Worm (Caenorhabditis elegans) whole organism, mixed stage, embryonic: ENCODE measurements around the gene ugt-59.

Experiments
- M03D4.4 ChIP-seq: sonication (generic microtip); optimal IDR thresholded peaks from 2 replicates; lab custom pipeline; 2017; ENCODE audit warnings: mild to moderate bottlenecking, missing genetic modification characterization, missing compliant biosample characterization
- bed-3 ChIP-seq: fragments of 200-800 bp; sonication (Bioruptor generic); optimal IDR thresholded peaks from 3 replicates; lab custom pipeline; 2018; ENCODE audit warnings: mild to moderate bottlenecking, missing genetic modification characterization, moderate library complexity, missing compliant biosample characterization
- ceh-39 ChIP-seq: fragments of 150-350 bp; optimal IDR thresholded peaks from 2 replicates; lab custom pipeline; 2014; ENCODE audit warnings: missing biosample characterization, missing genetic modification characterization
- ceh-43 ChIP-seq: fragments of 200-800 bp; sonication (Bioruptor generic); optimal IDR thresholded peaks from 2 replicates; lab custom pipeline; 2018; ENCODE audit warnings: mild to moderate bottlenecking, missing genetic modification characterization, moderate library complexity, missing compliant biosample characterization
- ceh-83 ChIP-seq: fragments of 200-800 bp; sonication (Bioruptor generic); optimal IDR thresholded peaks from 2 replicates; lab custom pipeline; 2018; ENCODE audit warnings: mild to moderate bottlenecking, missing genetic modification characterization, missing compliant biosample characterization
- ces-1 ChIP-seq: fragments of 150-350 bp; optimal IDR thresholded peaks from 2 replicates; lab custom pipeline; 2014; ENCODE audit warnings: missing biosample characterization, missing genetic modification reagents, missing genetic modification characterization
- cnd-1 ChIP-seq: fragments of 200-800 bp; sonication (Bioruptor generic); optimal IDR thresholded peaks from 2 replicates; lab custom pipeline; 2018; ENCODE audit warnings: mild to moderate bottlenecking, missing genetic modification characterization, missing compliant biosample characterization
- drap-1 ChIP-seq: fragments of 200-800 bp; sonication (Bioruptor generic); optimal IDR thresholded peaks from 3 replicates; lab custom pipeline; 2018; ENCODE audit warnings: mild to moderate bottlenecking, missing genetic modification characterization, missing compliant biosample characterization
- elt-1 ChIP-seq: sonication (generic microtip); optimal IDR thresholded peaks from 2 replicates; lab custom pipeline; 2017; ENCODE audit warnings: missing genetic modification characterization, mild to moderate bottlenecking, missing compliant biosample characterization, antibody characterized with exemption, moderate library complexity, borderline replicate concordance; ENCODE audit not compliant: insufficient read depth
- elt-3 ChIP-seq: fragments of 150-350 bp; optimal IDR thresholded peaks from 2 replicates; lab custom pipeline; 2014; ENCODE audit warnings: missing biosample characterization, missing genetic modification characterization
- flh-1 ChIP-seq: fragments of 200-800 bp; sonication (Bioruptor generic); optimal IDR thresholded peaks from 2 replicates; lab custom pipeline; 2018; ENCODE audit warnings: mild to moderate bottlenecking, missing genetic modification characterization, moderate library complexity, missing compliant biosample characterization
- ham-2 ChIP-seq: fragments of 200-800 bp; sonication (Bioruptor generic); optimal IDR thresholded peaks from 2 replicates; lab custom pipeline; 2018; ENCODE audit warnings: mild to moderate bottlenecking, missing genetic modification characterization, missing compliant biosample characterization
- hlh-1 ChIP-seq: fragments of 150-350 bp; optimal IDR thresholded peaks from 2 replicates; lab custom pipeline; 2014; ENCODE audit warnings: missing biosample characterization, missing genetic modification reagents, missing genetic modification characterization
- lin-32 ChIP-seq: fragments of 200-800 bp; sonication (Bioruptor generic); optimal IDR thresholded peaks from 2 replicates; lab custom pipeline; 2018; ENCODE audit warnings: mild to moderate bottlenecking, missing genetic modification characterization, missing compliant biosample characterization
- lsy-2 ChIP-seq: fragments of 150-350 bp; optimal IDR thresholded peaks from 2 replicates; lab custom pipeline; 2014; ENCODE audit warnings: missing biosample characterization, missing genetic modification characterization
- mab-5 ChIP-seq: fragments of 150-350 bp; optimal IDR thresholded peaks from 2 replicates; lab custom pipeline; 2014; ENCODE audit warnings: missing biosample characterization, missing genetic modification characterization
- mep-1 ChIP-seq: fragments of 150-350 bp; optimal IDR thresholded peaks from 2 replicates; lab custom pipeline; 2017; ENCODE audit warnings: missing biosample characterization, missing genetic modification reagents, missing genetic modification characterization, inconsistent platforms
- mls-2 ChIP-seq: sonication (generic microtip); optimal IDR thresholded peaks from 2 replicates; lab custom pipeline; 2016; ENCODE audit warnings: mild to moderate bottlenecking, missing genetic modification characterization, moderate library complexity, missing compliant biosample characterization
- nhr-12 ChIP-seq: fragments of 150-350 bp; optimal IDR thresholded peaks from 2 replicates; lab custom pipeline; 2014; ENCODE audit warnings: missing biosample characterization, missing genetic modification characterization
- nhr-2 ChIP-seq: fragments of 150-350 bp; optimal IDR thresholded peaks from 2 replicates; lab custom pipeline; 2014; ENCODE audit warnings: missing biosample characterization, missing genetic modification characterization
- nhr-237 ChIP-seq: fragments of 150-350 bp; optimal IDR thresholded peaks from 2 replicates; lab custom pipeline; 2014; ENCODE audit warnings: missing biosample characterization, missing genetic modification characterization
- nhr-28 ChIP-seq: fragments of 150-350 bp; optimal IDR thresholded peaks from 2 replicates; lab custom pipeline; 2014; ENCODE audit warnings: missing biosample characterization, missing genetic modification characterization
- nhr-76 ChIP-seq: sonication (generic microtip); optimal IDR thresholded peaks from 2 replicates; lab custom pipeline; 2017; ENCODE audit warnings: missing biosample characterization, missing genetic modification characterization
- pha-4 ChIP-seq: fragments of 150-350 bp; optimal IDR thresholded peaks from 2 replicates; lab custom pipeline; 2018; ENCODE audit warnings: missing biosample characterization, missing genetic modification reagents, missing genetic modification characterization
- sem-2 ChIP-seq: fragments of 200-800 bp; sonication (Bioruptor generic); optimal IDR thresholded peaks from 2 replicates; lab custom pipeline; 2018; ENCODE audit warnings: mild to moderate bottlenecking, missing genetic modification characterization, missing compliant biosample characterization
- snpc-4 ChIP-seq: fragments of 150-350 bp; optimal IDR thresholded peaks from 2 replicates; lab custom pipeline; 2014; ENCODE audit warnings: missing biosample characterization, missing genetic modification characterization
- sptf-1 ChIP-seq: sonication (generic microtip); optimal IDR thresholded peaks from 2 replicates; lab custom pipeline; 2017; ENCODE audit warnings: mild to moderate bottlenecking, missing genetic modification characterization, moderate library complexity, missing compliant biosample characterization
- tbx-8 ChIP-seq: fragments of 200-800 bp; sonication (Bioruptor generic); optimal IDR thresholded peaks from 2 replicates; lab custom pipeline; 2018; ENCODE audit warnings: mild to moderate bottlenecking, missing genetic modification characterization, moderate library complexity, missing compliant biosample characterization
- unc-120 ChIP-seq: sonication (generic microtip); optimal IDR thresholded peaks from 2 replicates; lab custom pipeline; 2017; ENCODE audit warnings: missing genetic modification characterization, missing compliant biosample characterization; ENCODE audit not compliant: poor library complexity, severe bottlenecking
- unc-39 ChIP-seq: fragments of 150-350 bp; optimal IDR thresholded peaks from 2 replicates; lab custom pipeline; 2014; ENCODE audit warnings: missing biosample characterization, missing genetic modification characterization
- unc-62 ChIP-seq: fragments of 150-350 bp; optimal IDR thresholded peaks from 2 replicates; lab custom pipeline; 2014; ENCODE audit warnings: missing biosample characterization, missing genetic modification reagents, missing genetic modification characterization
- zip-8 ChIP-seq: fragments of 150-350 bp; optimal IDR thresholded peaks from 2 replicates; lab custom pipeline; 2014; ENCODE audit warnings: missing biosample characterization, missing genetic modification characterization
- ztf-11 ChIP-seq: fragments of 150-350 bp; optimal IDR thresholded peaks from 2 replicates; lab custom pipeline; 2014; ENCODE audit warnings: missing biosample characterization, missing genetic modification characterization

Gene ugt-59

ce11 chrIV:10387113-10387512 lies 26.7 kb downstream of the ugt-59 start, which contains the start of gene nfu-1:
Gene nfu-1 (plus strand): TSS chrIV:10387413.
- no peak for TF ChIP-seq nhr-12
- TF ChIP-seq hlh-1, result no peak
- TF ChIP-seq mls-2, result no peak
- no peak for TF ChIP-seq unc-39
- no peak for TF ChIP-seq lsy-2 (tag; lab: Kevin White, UChicago)
- no peak for TF ChIP-seq lin-32 (GFP tag; lab: Kevin White, UChicago)
- no peak for TF ChIP-seq bed-3 (GFP tag; lab: Kevin White, UChicago)
- TF ChIP-seq unc-120, result no peak
- no peak for TF ChIP-seq nhr-237 (tag; lab: Kevin White, UChicago)
- no peak for TF ChIP-seq unc-62 (GFP tag; lab: Kevin White, UChicago)
- no peak for TF ChIP-seq ces-1 (GFP tag; lab: Kevin White, UChicago)
- no peak for TF ChIP-seq nhr-76
- TF ChIP-seq drap-1 (GFP tag; lab: Kevin White, UChicago), result no peak
- TF ChIP-seq nhr-2, result no peak
- no peak for TF ChIP-seq ceh-39 (tag; lab: Kevin White, UChicago)

- no peak for TF ChIP-seq elt-1
- TF ChIP-seq unc-120, result no peak
- TF ChIP-seq tbx-8 (GFP tag; lab: Kevin White, UChicago), result no peak
- TF ChIP-seq lsy-2 (tag; lab: Kevin White, UChicago), result no peak
- TF ChIP-seq ceh-83 (GFP tag; lab: Kevin White, UChicago), result no peak
- TF ChIP-seq unc-62 (GFP tag; lab: Kevin White, UChicago), result no peak
- TF ChIP-seq nhr-76, result no peak
- no peak for TF ChIP-seq ham-2 (GFP tag; lab: Kevin White, UChicago)
- no peak for TF ChIP-seq elt-3 (tag; lab: Kevin White, UChicago)
- no peak for TF ChIP-seq M03D4.4 (tag; lab: Kevin White, UChicago)
- TF ChIP-seq drap-1 (GFP tag; lab: Kevin White, UChicago), result no peak
- TF ChIP-seq ceh-43, result no peak
- no peak for TF ChIP-seq mep-1 (tag; lab: Kevin White, UChicago)
- no peak for TF ChIP-seq cnd-1 (tag; lab: Kevin White, UChicago)
- no peak for TF ChIP-seq mls-2
- no peak for TF ChIP-seq nhr-12
- no peak for TF ChIP-seq unc-39
- TF ChIP-seq ztf-11 (tag; lab: Kevin White, UChicago), result no peak
These were observed 27.8 kb downstream of the ugt-59 start, which contains the start of gene R10H10.3 for ce11 chrIV:10388263-10388662. Gene R10H10.3 (plus strand): TSS chrIV:10388505.

- no peak for TF ChIP-seq hlh-1
- TF ChIP-seq flh-1 (GFP tag; lab: Kevin White, UChicago), result no peak
- no peak for TF ChIP-seq unc-39
- no peak for TF ChIP-seq cnd-1 (tag; lab: Kevin White, UChicago)
- no peak for TF ChIP-seq mab-5 (tag; lab: Kevin White, UChicago)
- TF ChIP-seq pha-4 (tag; lab: Kevin White, UChicago), result no peak
- no peak for TF ChIP-seq unc-120
- no peak for TF ChIP-seq drap-1 (GFP tag; lab: Kevin White, UChicago)
- TF ChIP-seq nhr-28 (tag; lab: Kevin White, UChicago), result no peak
- TF ChIP-seq elt-1, result no peak
- TF ChIP-seq nhr-76, result no peak
- no peak for TF ChIP-seq zip-8
- no peak for TF ChIP-seq elt-3 (tag; lab: Kevin White, UChicago)
- no peak for TF ChIP-seq tbx-8 (GFP tag; lab: Kevin White, UChicago)
- no peak for TF ChIP-seq sem-2
- no peak for TF ChIP-seq ceh-83 (GFP tag; lab: Kevin White, UChicago)
These were observed 31.4 kb downstream of the ugt-59 start, which contains the start of gene spe-26 for ce11 chrIV:10391827-10392226. Gene spe-26 (minus strand): TSS chrIV:10391927.

ce11 chrIV:10394858-10395257 lies 34.4 kb downstream of the ugt-59 start, which contains the start of gene R10H10.4:
Gene R10H10.4 (minus strand): TSS chrIV:10394958.
- no peak for TF ChIP-seq nhr-237 (tag; lab: Kevin White, UChicago)
- TF ChIP-seq nhr-2, result no peak
- TF ChIP-seq sptf-1 (tag; lab: Kevin White, UChicago), result no peak
- TF ChIP-seq lin-32 (GFP tag; lab: Kevin White, UChicago), result no peak
- TF ChIP-seq ceh-39 (tag; lab: Kevin White, UChicago), result no peak
- no peak for TF ChIP-seq mab-5 (tag; lab: Kevin White, UChicago)
- TF ChIP-seq elt-1, result no peak
- no peak for TF ChIP-seq flh-1 (GFP tag; lab: Kevin White, UChicago)
- TF ChIP-seq mls-2, result no peak
- TF ChIP-seq hlh-1, result no peak
- TF ChIP-seq tbx-8 (GFP tag; lab: Kevin White, UChicago), result no peak
- no peak for TF ChIP-seq snpc-4 (tag; lab: Kevin White, UChicago)
- TF ChIP-seq zip-8, result no peak
